Fruit fly (Drosophila melanogaster) whole organism, embryonic: Measurements from ENCODE around the gene Usp14.

Experiments used
- Atf-2 ChIP-seq: fragments of 200-800 bp; sonication (Bioruptor generic); optimal IDR thresholded peaks from 2 replicates; lab custom pipeline; 2016; ENCODE audit warnings: missing biosample characterization, missing genetic modification characterization
- CG12744 ChIP-seq: fragments of 200-800 bp; sonication (Bioruptor generic); optimal IDR thresholded peaks from 2 replicates; lab custom pipeline; 2016; ENCODE audit warnings: missing biosample characterization, missing genetic modification characterization
- CG12769 ChIP-seq: fragments of 200-800 bp; sonication (Bioruptor generic); optimal IDR thresholded peaks from 2 replicates; lab custom pipeline; 2019; ENCODE audit warnings: missing biosample characterization, mild to moderate bottlenecking, missing genetic modification characterization, moderate library complexity
- CG4730 ChIP-seq: fragments of 200-800 bp; sonication (Bioruptor generic); IDR thresholded peaks from 2 replicates; pipeline ENCODE4 v1.3.6; 2022; ENCODE audit warnings: missing biosample characterization, missing genetic modification characterization
- MBD-R2 ChIP-seq: fragments of 200-800 bp; sonication (Bioruptor generic); IDR thresholded peaks from 2 replicates; pipeline ENCODE4 v1.3.6; 2022; ENCODE audit warnings: missing biosample characterization, missing genetic modification characterization
- MTF-1 ChIP-seq: fragments of 200-800 bp; sonication (Bioruptor generic); optimal IDR thresholded peaks from 2 replicates; lab custom pipeline; 2018; ENCODE audit warnings: missing biosample characterization, mild to moderate bottlenecking, missing genetic modification characterization, borderline replicate concordance
- pum ChIP-seq: fragments of 200-800 bp; sonication (Bioruptor generic); optimal IDR thresholded peaks from 2 replicates; lab custom pipeline; 2016; ENCODE audit warnings: missing biosample characterization, missing genetic modification characterization
- slbo ChIP-seq: fragments of 200-800 bp; sonication (Bioruptor generic); IDR thresholded peaks from 2 replicates; pipeline ENCODE4 v1.3.6; 2022; ENCODE audit warnings: missing biosample characterization, missing genetic modification characterization
- sna ChIP-seq: fragments of 200-800 bp; sonication (Bioruptor generic); IDR thresholded peaks from 2 replicates; pipeline ENCODE4 v1.3.6; 2022; ENCODE audit warnings: missing biosample characterization, missing genetic modification characterization; ENCODE audit not compliant: partially characterized antibody

- TF ChIP-seq MTF-1 (GFP tag; lab: Kevin White, UChicago): no peak
- TF ChIP-seq slbo (GFP tag; lab: Robert Waterston, UW): peak; percentile 35; the same call in 1 of the 2 replicates
- no peak for TF ChIP-seq CG12744 (GFP tag; lab: Kevin White, UChicago)
- no peak for TF ChIP-seq CG12769 (tag; lab: Kevin White, UChicago)
- TF ChIP-seq pum: no peak
- peak; percentile 89 for TF ChIP-seq MBD-R2 (GFP tag; lab: Robert Waterston, UW)
- TF ChIP-seq CG4730: no peak
- TF ChIP-seq Atf-2 (GFP tag; lab: Kevin White, UChicago): no peak
- TF ChIP-seq sna (GFP tag; lab: Robert Waterston, UW): no peak
Measured at dm6 chr2L:10303786-10304185, 10.4 kb downstream of the Usp14 start, which contains the start of gene nmd.
